Worm (Caenorhabditis elegans) whole organism, L2 larva: ENCODE measurements around the gene bath-47.

Experiments
- F13H6.1 ChIP-seq: sonication (generic microtip); optimal IDR thresholded peaks from 2 replicates; lab custom pipeline; 2016; ENCODE audit warnings: missing genetic modification characterization, missing compliant biosample characterization
- Y55F3AM.14 ChIP-seq: fragments of 200-800 bp; sonication (Bioruptor generic); optimal IDR thresholded peaks from 2 replicates; lab custom pipeline; 2018; ENCODE audit warnings: mild to moderate bottlenecking, missing genetic modification characterization, missing compliant biosample characterization
- aly-2 ChIP-seq: fragments of 150-350 bp; optimal IDR thresholded peaks from 2 replicates; lab custom pipeline; 2014; ENCODE audit warnings: missing biosample characterization, missing genetic modification characterization
- ama-1 ChIP-seq: fragments of 150-350 bp; optimal IDR thresholded peaks from 2 replicates; lab custom pipeline; 2018; ENCODE audit warnings: inconsistent platforms
- blmp-1 ChIP-seq: sonication (generic microtip); optimal IDR thresholded peaks from 2 replicates; lab custom pipeline; 2017; ENCODE audit warnings: missing genetic modification characterization, mild to moderate bottlenecking, missing compliant biosample characterization, antibody characterized with exemption, moderate library complexity; ENCODE audit not compliant: insufficient read depth
- ceh-82 ChIP-seq: fragments of 150-350 bp; optimal IDR thresholded peaks from 2 replicates; lab custom pipeline; 2014; ENCODE audit warnings: missing biosample characterization, missing genetic modification characterization
- dmd-4 ChIP-seq: sonication (generic microtip); optimal IDR thresholded peaks from 2 replicates; lab custom pipeline; 2017; ENCODE audit warnings: missing biosample characterization, missing genetic modification characterization
- elt-1 ChIP-seq: fragments of 150-350 bp; optimal IDR thresholded peaks from 2 replicates; lab custom pipeline; 2014; ENCODE audit warnings: missing biosample characterization, missing genetic modification characterization
- elt-3 ChIP-seq: sonication (generic microtip); optimal IDR thresholded peaks from 2 replicates; lab custom pipeline; 2017; ENCODE audit warnings: missing biosample characterization, missing genetic modification characterization
- fos-1 ChIP-seq: fragments of 150-350 bp; optimal IDR thresholded peaks from 2 replicates; lab custom pipeline; 2014; ENCODE audit warnings: missing biosample characterization, missing genetic modification characterization
- lin-11 ChIP-seq: fragments of 150-350 bp; sonication (generic microtip); optimal IDR thresholded peaks from 2 replicates; lab custom pipeline; 2014; ENCODE audit warnings: missing biosample characterization, missing genetic modification characterization, inconsistent platforms, mixed read lengths
- lin-13 ChIP-seq: fragments of 150-350 bp; optimal IDR thresholded peaks from 2 replicates; lab custom pipeline; 2014; ENCODE audit warnings: missing biosample characterization, missing genetic modification reagents, missing genetic modification characterization
- lsy-2 ChIP-seq, 2 experiments: fragments of 150-350 bp in 1 of 2; sonication (generic microtip) in 1 of 2; optimal IDR thresholded peaks; 2 replicates each; lab custom pipeline; 2014 to 2017; ENCODE audit warnings: missing biosample characterization in 2 of 2, missing genetic modification characterization in 2 of 2
- mab-5 ChIP-seq: fragments of 150-350 bp; optimal IDR thresholded peaks from 2 replicates; lab custom pipeline; 2014; ENCODE audit warnings: missing biosample characterization, missing genetic modification characterization
- mbf-1 ChIP-seq: sonication (generic microtip); optimal IDR thresholded peaks from 2 replicates; lab custom pipeline; 2017; ENCODE audit warnings: missing biosample characterization, missing genetic modification characterization
- mdl-1 ChIP-seq, 2 experiments: fragments of 150-350 bp in 1 of 2; sonication (generic microtip) in 1 of 2; optimal IDR thresholded peaks; 2 replicates each; lab custom pipeline; 2017; ENCODE audit warnings: missing biosample characterization in 2 of 2, missing genetic modification characterization in 2 of 2
- nhr-10 ChIP-seq: sonication (generic microtip); optimal IDR thresholded peaks from 2 replicates; lab custom pipeline; 2017; ENCODE audit warnings: missing biosample characterization, missing genetic modification characterization
- nhr-11 ChIP-seq: fragments of 150-350 bp; optimal IDR thresholded peaks from 2 replicates; lab custom pipeline; 2014; ENCODE audit warnings: missing biosample characterization, missing genetic modification characterization
- nhr-12 ChIP-seq: fragments of 150-350 bp; optimal IDR thresholded peaks from 2 replicates; lab custom pipeline; 2014; ENCODE audit warnings: missing biosample characterization, missing genetic modification characterization
- nhr-129 ChIP-seq: fragments of 150-350 bp; optimal IDR thresholded peaks from 2 replicates; lab custom pipeline; 2014; ENCODE audit warnings: missing biosample characterization, missing genetic modification characterization
- nhr-25 ChIP-seq: fragments of 150-350 bp; sonication (generic microtip); optimal IDR thresholded peaks from 3 replicates; lab custom pipeline; 2014; ENCODE audit warnings: missing biosample characterization, missing genetic modification characterization
- nhr-6 ChIP-seq: fragments of 150-350 bp; optimal IDR thresholded peaks from 2 replicates; lab custom pipeline; 2014; ENCODE audit warnings: missing biosample characterization, missing genetic modification characterization
- nhr-77 ChIP-seq: fragments of 150-350 bp; optimal IDR thresholded peaks from 2 replicates; lab custom pipeline; 2014; ENCODE audit warnings: missing biosample characterization, missing genetic modification characterization
- peb-1 ChIP-seq: fragments of 150-350 bp; optimal IDR thresholded peaks from 2 replicates; lab custom pipeline; 2014; ENCODE audit warnings: missing biosample characterization, missing genetic modification characterization
- snpc-4 ChIP-seq: fragments of 150-350 bp; optimal IDR thresholded peaks from 2 replicates; lab custom pipeline; 2014; ENCODE audit warnings: missing biosample characterization, missing genetic modification characterization
- unc-39 ChIP-seq: fragments of 150-350 bp; optimal IDR thresholded peaks from 2 replicates; lab custom pipeline; 2014; ENCODE audit warnings: missing biosample characterization, missing genetic modification characterization
- unc-62 ChIP-seq: fragments of 150-350 bp; optimal IDR thresholded peaks from 2 replicates; lab custom pipeline; 2014; ENCODE audit warnings: missing biosample characterization, missing genetic modification reagents, missing genetic modification characterization
- zag-1 ChIP-seq: fragments of 150-350 bp; optimal IDR thresholded peaks from 2 replicates; lab custom pipeline; 2014; ENCODE audit warnings: missing biosample characterization, missing genetic modification characterization
- ztf-1 ChIP-seq: fragments of 200-800 bp; sonication (Bioruptor generic); conservative IDR thresholded peaks from 2 replicates; pipeline ENCODE4 v1.3.6; 2022; ENCODE audit warnings: missing genetic modification characterization, missing compliant biosample characterization
- ztf-11 ChIP-seq: sonication (generic microtip); optimal IDR thresholded peaks from 2 replicates; lab custom pipeline; 2017; ENCODE audit warnings: missing biosample characterization, missing genetic modification characterization
- ztf-4 ChIP-seq: fragments of 150-350 bp; optimal IDR thresholded peaks from 2 replicates; lab custom pipeline; 2014; ENCODE audit warnings: missing biosample characterization, missing genetic modification characterization

The bath-47 gene

DNA sequence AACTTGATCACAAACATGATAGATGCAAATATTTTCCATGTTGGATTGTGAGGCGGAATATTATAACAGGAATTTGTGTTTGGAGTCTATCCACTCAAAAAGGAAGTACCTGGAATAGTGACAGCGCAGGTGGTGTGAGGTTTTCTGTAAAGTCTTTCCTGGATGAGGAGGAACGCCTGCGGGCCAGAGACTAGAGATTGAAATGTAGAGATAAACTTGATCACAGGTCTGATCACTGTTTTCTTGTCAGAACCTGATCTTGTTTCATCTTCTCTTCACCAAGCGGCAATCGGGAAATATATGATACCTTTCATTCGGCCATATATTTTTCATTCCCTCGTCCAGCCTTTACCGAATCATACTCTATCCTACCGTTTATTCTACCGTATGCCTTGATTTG, 15.3 kb upstream of the bath-47 start, which contains the start of gene T07H3.8:
T07H3.8 (plus strand) TSS at position 301 of the 400 bp plus-strand sequence.
- TF ChIP-seq unc-62 (GFP tag; lab: Kevin White, UChicago) (no peak), mbf-1 (tag; lab: Kevin White, UChicago) (no peak), elt-3 (tag; lab: Kevin White, UChicago) (no peak), nhr-11 (tag; lab: Kevin White, UChicago) (no peak), elt-1 (tag; lab: Kevin White, UChicago) (no peak), zag-1 (tag; lab: Kevin White, UChicago) (no peak)
- TF ChIP-seq, all 48 proteins: peak for 0

- no peak for TF ChIP-seq mdl-1 (tag; optimal IDR thresholded peaks at IDR 0.05; lab: Kevin White, UChicago)
- TF ChIP-seq snpc-4 (tag; lab: Kevin White, UChicago): no peak
- TF ChIP-seq Y55F3AM.14: no peak
- no peak for TF ChIP-seq nhr-10 (tag; lab: Kevin White, UChicago)
- TF ChIP-seq zag-1 (tag; lab: Kevin White, UChicago): no peak
- TF ChIP-seq lsy-2 (tag; optimal IDR thresholded peaks at IDR 0.05; lab: Kevin White, UChicago): no peak
- TF ChIP-seq ztf-4 (tag; lab: Kevin White, UChicago): no peak
- no peak for TF ChIP-seq ama-1 (lab: Kevin White, UChicago)
- TF ChIP-seq dmd-4: no peak
- no peak for TF ChIP-seq peb-1 (tag; lab: Kevin White, UChicago)
- TF ChIP-seq nhr-12: no peak
- no peak for TF ChIP-seq ztf-11 (tag; lab: Kevin White, UChicago)
- TF ChIP-seq aly-2 (tag; lab: Kevin White, UChicago): no peak
- no peak for TF ChIP-seq nhr-25 (tag; lab: Kevin White, UChicago)
- TF ChIP-seq lin-13 (GFP tag; lab: Kevin White, UChicago): no peak
These were observed 11.8 kb upstream of the bath-47 start, which contains the start of gene T07H3.7 for ce11 chrII:1589845-1590244. T07H3.7 (minus strand) TSS chrII:1589945.

ce11 chrII:1595137-1595536, 6.5 kb upstream of the bath-47 start, which contains the start of gene clec-20:
clec-20 (minus strand) TSS chrII:1595237.
- no peak for TF ChIP-seq ztf-4 (tag; lab: Kevin White, UChicago)
- TF ChIP-seq fos-1 (tag; lab: Kevin White, UChicago): no peak
- no peak for TF ChIP-seq zag-1 (tag; lab: Kevin White, UChicago)
- no peak for TF ChIP-seq ceh-82 (tag; lab: Kevin White, UChicago)
- no peak for TF ChIP-seq Y55F3AM.14

ce11 chrII:1597101-1598088, 4.2 kb upstream of the bath-47 start, which contains the start of gene bath-46:
bath-46 (plus strand) TSS chrII:1597906.
- peak; percentile 2 for TF ChIP-seq nhr-129 (tag; lab: Kevin White, UChicago)
- peak; percentile 74 for TF ChIP-seq fos-1 (tag; lab: Kevin White, UChicago)
- TF ChIP-seq nhr-6 (tag; lab: Kevin White, UChicago): no peak
- no peak for TF ChIP-seq nhr-77 (tag; lab: Kevin White, UChicago)
- TF ChIP-seq lin-11: no peak
- no peak for TF ChIP-seq lin-13 (GFP tag; lab: Kevin White, UChicago)
- TF ChIP-seq mab-5 (tag; lab: Kevin White, UChicago): no peak

- TF ChIP-seq F13H6.1 (tag; lab: Kevin White, UChicago) (no peak), elt-1 (tag; lab: Kevin White, UChicago) (no peak), ama-1 (lab: Kevin White, UChicago) (no peak), lin-11 (no peak), ztf-1 (no peak), blmp-1 (tag; lab: Kevin White, UChicago) (no peak), nhr-12 (no peak), unc-39 (tag; lab: Kevin White, UChicago) (no peak), lsy-2 (tag; optimal IDR thresholded peaks at IDR 0.05; lab: Kevin White, UChicago) (no peak), snpc-4 (tag; lab: Kevin White, UChicago) (no peak), mab-5 (tag; lab: Kevin White, UChicago) (no peak)
These were observed 950 bp upstream of the bath-47 start, which contains the start of gene bath-26 for ce11 chrII:1600661-1601060. bath-26 (minus strand) TSS chrII:1600761.
